Fruit fly (Drosophila melanogaster) whole organism, embryonic: ENCODE results near the gene CG10996.

Source experiments
- BEAF-32 ChIP-seq: fragments of 200-800 bp; sonication (Bioruptor generic); optimal IDR thresholded peaks from 3 replicates; lab custom pipeline; 2017; ENCODE audit warnings: missing biosample characterization, missing genetic modification characterization, mild to moderate bottlenecking, moderate library complexity, missing genetic modification reagents
- CG11504 ChIP-seq: fragments of 200-800 bp; sonication (Bioruptor generic); optimal IDR thresholded peaks from 3 replicates; lab custom pipeline; 2019; ENCODE audit warnings: missing biosample characterization, mild to moderate bottlenecking, missing genetic modification characterization, moderate library complexity
- CG30431 ChIP-seq: fragments of 200-800 bp; sonication (Bioruptor generic); optimal IDR thresholded peaks from 2 replicates; lab custom pipeline; 2017; ENCODE audit warnings: missing biosample characterization, missing genetic modification characterization
- CG3281 ChIP-seq: fragments of 200-800 bp; sonication (Bioruptor generic); optimal IDR thresholded peaks from 3 replicates; lab custom pipeline; 2017; ENCODE audit warnings: missing biosample characterization, mild to moderate bottlenecking, missing genetic modification characterization
- CG3838 ChIP-seq: fragments of 200-800 bp; sonication (Bioruptor generic); optimal IDR thresholded peaks from 3 replicates; lab custom pipeline; 2016; ENCODE audit warnings: missing biosample characterization, missing genetic modification characterization
- CG5953 ChIP-seq: fragments of 200-800 bp; sonication (Bioruptor generic); IDR thresholded peaks from 2 replicates; pipeline ENCODE4 v1.3.6; 2022; ENCODE audit warnings: missing biosample characterization, missing genetic modification characterization
- CG6175 ChIP-seq: fragments of 200-800 bp; sonication (Bioruptor generic); IDR thresholded peaks from 3 replicates; pipeline ENCODE4 v1.3.6; 2022; ENCODE audit warnings: missing biosample characterization, missing genetic modification characterization
- CG6272 ChIP-seq: fragments of 200-800 bp; sonication (Bioruptor generic); IDR thresholded peaks from 2 replicates; pipeline ENCODE4 v1.3.6; 2022; ENCODE audit warnings: missing biosample characterization, missing genetic modification characterization
- CG7357 ChIP-seq: fragments of 200-800 bp; sonication (Bioruptor generic); IDR thresholded peaks from 3 replicates; pipeline ENCODE4 v1.3.6; 2022; ENCODE audit warnings: missing biosample characterization, missing genetic modification characterization
- CG7556 ChIP-seq: fragments of 200-800 bp; sonication (Bioruptor generic); optimal IDR thresholded peaks from 2 replicates; lab custom pipeline; 2017; ENCODE audit warnings: missing biosample characterization, mild to moderate bottlenecking, missing genetic modification characterization
- CG7928 ChIP-seq: fragments of 200-800 bp; sonication (Bioruptor generic); optimal IDR thresholded peaks from 2 replicates; lab custom pipeline; 2017; ENCODE audit warnings: missing biosample characterization, mild to moderate bottlenecking, missing genetic modification characterization
- CG8281 ChIP-seq: fragments of 200-800 bp; sonication (Bioruptor generic); optimal IDR thresholded peaks from 2 replicates; lab custom pipeline; 2018; ENCODE audit warnings: missing biosample characterization, mild to moderate bottlenecking, missing genetic modification characterization, moderate library complexity
- CG9609 ChIP-seq: fragments of 200-800 bp; sonication (Bioruptor generic); optimal IDR thresholded peaks from 3 replicates; lab custom pipeline; 2016; ENCODE audit warnings: missing biosample characterization, missing genetic modification characterization
- CoRest ChIP-seq: fragments of 200-800 bp; sonication (Bioruptor generic); optimal IDR thresholded peaks from 3 replicates; lab custom pipeline; 2018; ENCODE audit warnings: missing biosample characterization, mild to moderate bottlenecking, missing genetic modification characterization, moderate library complexity
- CrebB ChIP-seq: fragments of 200-800 bp; sonication (Bioruptor generic); optimal IDR thresholded peaks from 3 replicates; lab custom pipeline; 2018; ENCODE audit warnings: missing biosample characterization, mild to moderate bottlenecking, missing genetic modification characterization
- D19B ChIP-seq: fragments of 200-800 bp; sonication (Bioruptor generic); optimal IDR thresholded peaks from 2 replicates; lab custom pipeline; 2017; ENCODE audit warnings: missing biosample characterization, mild to moderate bottlenecking, missing genetic modification characterization
- Dfd ChIP-seq, 2 experiments: fragments of >200 bp; optimal IDR thresholded peaks; 2 replicates each; lab custom pipeline; 2017; ENCODE audit warnings: missing biosample characterization in 2 of 2, missing genetic modification characterization in 2 of 2
- Dll ChIP-seq: fragments of 200-800 bp; sonication (Bioruptor generic); IDR thresholded peaks from 4 replicates; pipeline ENCODE4 v1.3.6; 2022; ENCODE audit warnings: missing biosample characterization, missing genetic modification characterization; ENCODE audit not compliant: partially characterized antibody
- Drgx ChIP-seq: fragments of 200-800 bp; sonication (Bioruptor generic); IDR thresholded peaks from 2 replicates; pipeline ENCODE4 v1.3.6; 2022; ENCODE audit warnings: missing biosample characterization, missing genetic modification characterization
- Ets97D ChIP-seq: fragments of 200-800 bp; sonication (Bioruptor generic); optimal IDR thresholded peaks from 3 replicates; lab custom pipeline; 2016; ENCODE audit warnings: missing biosample characterization, missing genetic modification characterization
- Hmx ChIP-seq: fragments of 200-800 bp; sonication (Bioruptor generic); optimal IDR thresholded peaks from 2 replicates; lab custom pipeline; 2016; ENCODE audit warnings: missing biosample characterization, missing genetic modification characterization
- Mad ChIP-seq: fragments of 200-800 bp; sonication (Bioruptor generic); optimal IDR thresholded peaks from 2 replicates; lab custom pipeline; 2016; ENCODE audit warnings: missing biosample characterization, missing genetic modification characterization
- Meics ChIP-seq: fragments of 200-800 bp; sonication (Bioruptor generic); optimal IDR thresholded peaks from 2 replicates; lab custom pipeline; 2017; ENCODE audit warnings: missing biosample characterization, mild to moderate bottlenecking, missing genetic modification characterization
- NfI ChIP-seq: fragments of 200-800 bp; sonication (Bioruptor generic); optimal IDR thresholded peaks from 3 replicates; lab custom pipeline; 2018; ENCODE audit warnings: missing biosample characterization, mild to moderate bottlenecking, missing genetic modification characterization, moderate library complexity
- Optix ChIP-seq: fragments of 200-800 bp; sonication (Bioruptor generic); IDR thresholded peaks from 3 replicates; pipeline ENCODE4 v1.3.6; 2022; ENCODE audit warnings: missing biosample characterization, missing genetic modification characterization
- PHDP ChIP-seq: fragments of 200-800 bp; sonication (Bioruptor generic); optimal IDR thresholded peaks from 3 replicates; lab custom pipeline; 2018; ENCODE audit warnings: missing biosample characterization, mild to moderate bottlenecking, missing genetic modification characterization, moderate library complexity
- Six4 ChIP-seq: fragments of 200-800 bp; sonication (Bioruptor generic); optimal IDR thresholded peaks from 2 replicates; lab custom pipeline; 2016; ENCODE audit warnings: missing biosample characterization, missing genetic modification characterization
- aop ChIP-seq: fragments of 200-800 bp; sonication (Bioruptor generic); IDR thresholded peaks from 2 replicates; pipeline ENCODE4 v1.3.6; 2022; ENCODE audit warnings: missing biosample characterization, missing genetic modification characterization
- ato ChIP-seq: fragments of 200-800 bp; sonication (Bioruptor generic); IDR thresholded peaks from 2 replicates; pipeline ENCODE4 v1.3.6; 2022; ENCODE audit warnings: missing biosample characterization, missing genetic modification characterization; ENCODE audit not compliant: partially characterized antibody
- dysf ChIP-seq: fragments of 200-800 bp; sonication (Bioruptor generic); IDR thresholded peaks from 3 replicates; pipeline ENCODE4 v1.3.6; 2022; ENCODE audit warnings: missing biosample characterization, missing genetic modification characterization
- ems ChIP-seq: fragments of 200-800 bp; sonication (Bioruptor generic); optimal IDR thresholded peaks from 3 replicates; lab custom pipeline; 2016; ENCODE audit warnings: missing biosample characterization, missing genetic modification characterization
- ewg ChIP-seq: fragments of 200-800 bp; sonication (Bioruptor generic); optimal IDR thresholded peaks from 3 replicates; lab custom pipeline; 2017; ENCODE audit warnings: mild to moderate bottlenecking, missing biosample characterization, missing genetic modification reagents, missing genetic modification characterization
- exex ChIP-seq: fragments of 200-800 bp; sonication (Bioruptor generic); optimal IDR thresholded peaks from 4 replicates; lab custom pipeline; 2018; ENCODE audit warnings: missing biosample characterization, mild to moderate bottlenecking, missing genetic modification characterization, moderate library complexity
- fd64A ChIP-seq: fragments of 200-800 bp; sonication (Bioruptor generic); optimal IDR thresholded peaks from 3 replicates; lab custom pipeline; 2018; ENCODE audit warnings: missing biosample characterization, mild to moderate bottlenecking, missing genetic modification characterization
- gsb-n ChIP-seq: fragments of 200-800 bp; sonication (Bioruptor generic); optimal IDR thresholded peaks from 3 replicates; lab custom pipeline; 2018; ENCODE audit warnings: missing biosample characterization, mild to moderate bottlenecking, missing genetic modification characterization
- gt ChIP-seq: fragments of 200-800 bp; sonication (Bioruptor generic); IDR thresholded peaks from 2 replicates; pipeline ENCODE4 v1.3.6; 2022; ENCODE audit warnings: missing biosample characterization, missing genetic modification characterization
- oc ChIP-seq: fragments of 200-800 bp; sonication (Bioruptor generic); optimal IDR thresholded peaks from 2 replicates; lab custom pipeline; 2018; ENCODE audit warnings: missing biosample characterization, mild to moderate bottlenecking, missing genetic modification characterization, moderate library complexity
- pho ChIP-seq: fragments of 200-800 bp; sonication (Bioruptor generic); optimal IDR thresholded peaks from 2 replicates; lab custom pipeline; 2016; ENCODE audit warnings: missing biosample characterization, missing genetic modification characterization
- prd ChIP-seq, 3 experiments: fragments of >200 bp in 2 of 3; fragments of 200-800 bp in 1 of 3; sonication (Bioruptor generic) in 1 of 3; optimal IDR thresholded peaks in 2 of 3; IDR thresholded peaks in 1 of 3; 2 replicates in 2 of 3; 3 replicates in 1 of 3; pipeline versions ENCODE4 v1.3.6 to Lab custom; 2017 to 2022; ENCODE audit warnings: missing biosample characterization in 1 of 3, missing genetic modification characterization in 1 of 3
- pros ChIP-seq: fragments of 200-800 bp; sonication (Bioruptor generic); optimal IDR thresholded peaks from 3 replicates; lab custom pipeline; 2019; ENCODE audit warnings: missing biosample characterization, mild to moderate bottlenecking, missing genetic modification characterization, moderate library complexity
- psq ChIP-seq: fragments of 200-800 bp; sonication (Bioruptor generic); optimal IDR thresholded peaks from 2 replicates; lab custom pipeline; 2017; ENCODE audit warnings: missing biosample characterization, missing genetic modification characterization
- salm ChIP-seq: fragments of 200-800 bp; sonication (Bioruptor generic); optimal IDR thresholded peaks from 2 replicates; lab custom pipeline; 2018; ENCODE audit warnings: missing biosample characterization, mild to moderate bottlenecking, missing genetic modification characterization
- scrt ChIP-seq: fragments of 200-800 bp; sonication (Bioruptor generic); optimal IDR thresholded peaks from 2 replicates; lab custom pipeline; 2018; ENCODE audit warnings: missing biosample characterization, mild to moderate bottlenecking, missing genetic modification characterization, moderate library complexity
- sisA ChIP-seq: fragments of 200-800 bp; sonication (Bioruptor generic); IDR thresholded peaks from 2 replicates; pipeline ENCODE4 v1.3.6; 2022; ENCODE audit warnings: missing biosample characterization, missing genetic modification characterization
- ssp ChIP-seq: fragments of 200-800 bp; sonication (Bioruptor generic); IDR thresholded peaks from 2 replicates; pipeline ENCODE4 v1.3.6; 2022; ENCODE audit warnings: missing biosample characterization, missing genetic modification characterization
- stwl ChIP-seq: fragments of 200-800 bp; sonication (Bioruptor generic); optimal IDR thresholded peaks from 3 replicates; lab custom pipeline; 2018; ENCODE audit warnings: missing biosample characterization, mild to moderate bottlenecking, missing genetic modification characterization, moderate library complexity
- tll ChIP-seq, 2 experiments: fragments of 200-800 bp in 1 of 2; fragments of >200 bp in 1 of 2; sonication (Bioruptor generic) in 1 of 2; optimal IDR thresholded peaks; 2 replicates each; lab custom pipeline; 2017 to 2019; ENCODE audit warnings: missing biosample characterization in 2 of 2, missing genetic modification characterization in 2 of 2, mild to moderate bottlenecking in 1 of 2, moderate library complexity in 1 of 2
- tna ChIP-seq: fragments of 200-800 bp; sonication (Bioruptor generic); IDR thresholded peaks from 2 replicates; pipeline ENCODE4 v1.3.6; 2022; ENCODE audit warnings: missing biosample characterization, missing genetic modification characterization; ENCODE audit not compliant: partially characterized antibody
- trem ChIP-seq: fragments of 200-800 bp; optimal IDR thresholded peaks from 3 replicates; lab custom pipeline; 2019; ENCODE audit warnings: missing biosample characterization, mild to moderate bottlenecking, missing genetic modification characterization, moderate library complexity
- tx ChIP-seq: fragments of 200-800 bp; sonication (Bioruptor generic); optimal IDR thresholded peaks from 2 replicates; lab custom pipeline; 2016; ENCODE audit warnings: missing biosample characterization, missing genetic modification characterization
- unpg ChIP-seq: fragments of 200-800 bp; sonication (Bioruptor generic); optimal IDR thresholded peaks from 3 replicates; lab custom pipeline; 2018; ENCODE audit warnings: missing biosample characterization, mild to moderate bottlenecking, missing genetic modification characterization, moderate library complexity

Gene CG10996

DNA sequence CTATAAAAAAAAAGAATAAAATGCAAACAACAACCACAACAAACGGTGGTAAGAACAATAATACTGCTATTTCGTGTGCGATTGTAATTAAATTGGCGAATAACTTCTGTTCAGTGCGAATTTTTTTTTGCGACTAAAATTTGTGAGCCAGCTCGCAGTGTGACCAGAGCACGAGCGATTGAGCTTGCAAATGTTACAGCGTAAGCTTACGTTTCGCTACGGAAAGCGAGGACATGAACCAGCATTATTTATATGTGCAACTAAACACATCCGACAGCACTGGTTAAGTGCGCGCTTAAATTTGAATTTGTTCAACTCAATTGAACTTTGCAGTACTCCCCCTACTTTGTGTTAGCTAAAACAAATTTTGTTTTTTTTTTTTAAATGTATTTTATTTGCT, 48.3 kb upstream of the CG10996 start, which contains the start of gene AMPdeam (continued):
- TF ChIP-seq stwl (tag; lab: Kevin White, UChicago) = peak; percentile 96
- peak; percentile 49 for TF ChIP-seq CG11504 (tag; lab: Kevin White, UChicago)
- no peak for TF ChIP-seq Meics (GFP tag; lab: Kevin White, UChicago)
- TF ChIP-seq D19B (GFP tag; lab: Kevin White, UChicago) = no peak
- no peak for TF ChIP-seq sisA (GFP tag; lab: Robert Waterston, UW)
- no peak for TF ChIP-seq Dfd (GFP tag; optimal IDR thresholded peaks at IDR 0.05; lab: Kevin White, UChicago)
- peak; percentile 74 for TF ChIP-seq Ets97D (GFP tag; lab: Kevin White, UChicago)
- TF ChIP-seq pho = peak; percentile 9
- TF ChIP-seq prd (optimal IDR thresholded peaks at IDR 0.05; lab: Kevin White, UChicago) = no peak
- no peak for TF ChIP-seq prd (GFP tag; IDR thresholded peaks at IDR 0.05; lab: Robert Waterston, UW)
- no peak for TF ChIP-seq pros (GFP tag; lab: Kevin White, UChicago)
- no peak; the same call in 3 of the 4 replicates for TF ChIP-seq Dll (GFP tag; lab: Robert Waterston, UW)
- TF ChIP-seq CG6175 (GFP tag; lab: Robert Waterston, UW) = no peak
- no peak for TF ChIP-seq CG8281 (tag; lab: Kevin White, UChicago)
- TF ChIP-seq CG3838 = no peak
- TF ChIP-seq CG5953 (GFP tag; lab: Robert Waterston, UW) = no peak
- peak; percentile 29 for TF ChIP-seq BEAF-32 (GFP tag; lab: Kevin White, UChicago)
- TF ChIP-seq Mad (GFP tag; lab: Kevin White, UChicago) = no peak
- TF ChIP-seq Hmx (GFP tag; lab: Kevin White, UChicago) = no peak
- no peak for TF ChIP-seq oc (tag; lab: Kevin White, UChicago)
- TF ChIP-seq CG7928 (GFP tag; lab: Kevin White, UChicago) = no peak
- no peak for TF ChIP-seq salm
- no peak for TF ChIP-seq tx
- TF ChIP-seq unpg (GFP tag; lab: Kevin White, UChicago) = no peak
- TF ChIP-seq CG7357 (GFP tag; lab: Robert Waterston, UW) = no peak
- TF ChIP-seq ems (GFP tag; lab: Kevin White, UChicago) = no peak
- TF ChIP-seq Drgx (GFP tag; lab: Robert Waterston, UW) = no peak
- no peak for TF ChIP-seq PHDP (tag; lab: Kevin White, UChicago)
- no peak for TF ChIP-seq aop (GFP tag; lab: Robert Waterston, UW)
- no peak for TF ChIP-seq gt
- TF ChIP-seq tll (GFP tag; optimal IDR thresholded peaks at IDR 0.05; lab: Kevin White, UChicago) = no peak
- no peak for TF ChIP-seq dysf (GFP tag; lab: Robert Waterston, UW)
- TF ChIP-seq CG7556 (GFP tag; lab: Kevin White, UChicago) = no peak
- TF ChIP-seq ato (GFP tag; lab: Robert Waterston, UW) = no peak
- no peak for TF ChIP-seq scrt
- TF ChIP-seq tna (GFP tag; lab: Robert Waterston, UW) = no peak
- TF ChIP-seq CG6272 (GFP tag; lab: Robert Waterston, UW) = no peak
- TF ChIP-seq Six4 (GFP tag; lab: Kevin White, UChicago) = no peak
- no peak for TF ChIP-seq gsb-n (tag; lab: Kevin White, UChicago)
- TF ChIP-seq exex (tag; lab: Kevin White, UChicago) = no peak
- no peak for TF ChIP-seq CG9609
- no peak for TF ChIP-seq NfI (GFP tag; lab: Kevin White, UChicago)
- TF ChIP-seq CG30431 (GFP tag; lab: Kevin White, UChicago) = no peak
- no peak for TF ChIP-seq Optix (GFP tag; lab: Robert Waterston, UW)
- no peak for TF ChIP-seq fd64A (GFP tag; lab: Kevin White, UChicago)
- no peak for TF ChIP-seq CG3281 (GFP tag; lab: Kevin White, UChicago)
- no peak for TF ChIP-seq ssp (GFP tag; lab: Robert Waterston, UW)
- TF ChIP-seq CoRest (tag; lab: Kevin White, UChicago) = no peak
- TF ChIP-seq psq = no peak
- TF ChIP-seq CrebB (tag; lab: Kevin White, UChicago) = no peak
- peak; percentile 5 for TF ChIP-seq ewg (GFP tag; lab: Kevin White, UChicago)
- TF ChIP-seq trem = peak; percentile 2
